Worm (Caenorhabditis elegans): Measurements from ENCODE around the gene gldi-5.

DNA sequence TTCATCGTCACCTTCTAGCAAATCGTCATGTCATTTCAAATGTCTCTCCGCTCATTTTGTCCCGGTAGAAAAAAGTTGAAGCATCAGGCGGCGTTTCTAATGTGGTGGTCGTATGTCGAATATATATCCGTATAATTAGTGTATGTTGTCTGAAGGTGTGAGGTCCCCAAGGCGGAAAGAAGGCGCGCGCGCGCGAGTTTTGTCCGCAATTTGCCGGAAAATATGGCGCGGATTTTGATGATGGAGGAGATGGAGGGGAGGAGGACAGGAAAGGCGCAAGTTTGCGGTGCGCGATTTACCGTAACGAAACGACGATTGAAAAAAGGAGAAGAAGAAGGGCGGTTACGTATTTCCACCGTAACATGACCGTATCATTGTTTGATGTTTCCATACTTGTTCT, 15.8 kb upstream of the gldi-5 start:
- no peak for TF ChIP-seq che-1 (tag; optimal IDR thresholded peaks at IDR 0.05)
- no peak for TF ChIP-seq nfya-1 (tag; optimal IDR thresholded peaks at IDR 0.05)
- TF ChIP-seq Y22D7AL.16 (tag; optimal IDR thresholded peaks at IDR 0.05), result no peak
- no peak for TF ChIP-seq eyg-1 (tag; optimal IDR thresholded peaks at IDR 0.05)
- TF ChIP-seq ama-1 (optimal IDR thresholded peaks at IDR 0.05), result no peak
- no peak for TF ChIP-seq rnt-1 (tag; optimal IDR thresholded peaks at IDR 0.05)
- no peak for TF ChIP-seq ceh-45 (GFP tag; IDR thresholded peaks at IDR 0.05)
- TF ChIP-seq sox-4 (tag; optimal IDR thresholded peaks at IDR 0.05), result no peak
- TF ChIP-seq pha-4 (tag; optimal IDR thresholded peaks at IDR 0.05), result no peak
- TF ChIP-seq ceh-22 (tag; optimal IDR thresholded peaks at IDR 0.05), result no peak
- TF ChIP-seq fkh-10 (GFP tag; optimal IDR thresholded peaks at IDR 0.05), result no peak
